Worm (Caenorhabditis elegans) whole organism, late embryonic: Measurements from ENCODE around the gene B0496.11.

ENCODE experiments used
- C08G9.2 ChIP-seq: sonication (generic microtip); optimal IDR thresholded peaks from 2 replicates; lab custom pipeline; 2016; ENCODE audit warnings: mild to moderate bottlenecking, missing genetic modification characterization, moderate library complexity, missing compliant biosample characterization
- Y22D7AL.16 ChIP-seq: sonication (generic microtip); optimal IDR thresholded peaks from 2 replicates; lab custom pipeline; 2016; ENCODE audit warnings: missing genetic modification characterization, missing compliant biosample characterization
- ahr-1 ChIP-seq: sonication (generic microtip); optimal IDR thresholded peaks from 2 replicates; lab custom pipeline; 2016; ENCODE audit warnings: missing genetic modification characterization, missing compliant biosample characterization
- ceh-19 ChIP-seq: fragments of 200-800 bp; sonication (Bioruptor generic); optimal IDR thresholded peaks from 2 replicates; lab custom pipeline; 2018; ENCODE audit warnings: mild to moderate bottlenecking, missing genetic modification characterization, missing compliant biosample characterization
- ceh-2 ChIP-seq: sonication (generic microtip); optimal IDR thresholded peaks from 2 replicates; lab custom pipeline; 2016; ENCODE audit warnings: missing genotype, missing genetic modification characterization, missing compliant biosample characterization
- ceh-22 ChIP-seq: sonication (generic microtip); optimal IDR thresholded peaks from 2 replicates; lab custom pipeline; 2017; ENCODE audit warnings: missing biosample characterization, missing genetic modification characterization
- ceh-24 ChIP-seq: sonication (generic microtip); optimal IDR thresholded peaks from 2 replicates; lab custom pipeline; 2016; ENCODE audit warnings: mild to moderate bottlenecking, missing genetic modification characterization, missing compliant biosample characterization
- ceh-34 ChIP-seq: sonication (generic microtip); optimal IDR thresholded peaks from 2 replicates; lab custom pipeline; 2016; ENCODE audit warnings: mild to moderate bottlenecking, missing genetic modification characterization, missing compliant biosample characterization
- ceh-45 ChIP-seq: fragments of 200-800 bp; sonication (Bioruptor generic); IDR thresholded peaks from 2 replicates; pipeline ENCODE4 v1.3.6; 2022; ENCODE audit warnings: missing genetic modification reagents, missing genetic modification characterization, missing compliant biosample characterization
- ceh-6 ChIP-seq: fragments of 200-800 bp; sonication (Bioruptor generic); optimal IDR thresholded peaks from 2 replicates; lab custom pipeline; 2018; ENCODE audit warnings: mild to moderate bottlenecking, missing genetic modification characterization, missing compliant biosample characterization
- ceh-9 ChIP-seq: sonication (generic microtip); optimal IDR thresholded peaks from 2 replicates; lab custom pipeline; 2016; ENCODE audit warnings: mild to moderate bottlenecking, missing genetic modification characterization, inconsistent platforms, missing compliant biosample characterization
- dmd-4 ChIP-seq: sonication (generic microtip); optimal IDR thresholded peaks from 2 replicates; lab custom pipeline; 2016; ENCODE audit warnings: borderline replicate concordance, missing genetic modification characterization, missing compliant biosample characterization
- dve-1 ChIP-seq: sonication (generic microtip); optimal IDR thresholded peaks from 2 replicates; lab custom pipeline; 2017; ENCODE audit warnings: antibody characterized with exemption, mild to moderate bottlenecking, missing genetic modification characterization, missing compliant biosample characterization
- elt-2 ChIP-seq: sonication (generic microtip); optimal IDR thresholded peaks from 2 replicates; lab custom pipeline; 2016; ENCODE audit warnings: missing genetic modification reagents, missing genetic modification characterization, missing compliant biosample characterization
- fax-1 ChIP-seq: sonication (generic microtip); optimal IDR thresholded peaks from 2 replicates; lab custom pipeline; 2016; ENCODE audit warnings: missing genotype, missing genetic modification characterization, missing compliant biosample characterization
- fkh-10 ChIP-seq: fragments of 150-350 bp; optimal IDR thresholded peaks from 2 replicates; lab custom pipeline; 2014; ENCODE audit warnings: missing biosample characterization, missing genetic modification reagents, missing genetic modification characterization
- fkh-6 ChIP-seq: sonication (generic microtip); optimal IDR thresholded peaks from 2 replicates; lab custom pipeline; 2016; ENCODE audit warnings: missing genetic modification characterization, missing compliant biosample characterization
- hlh-13 ChIP-seq: fragments of 200-800 bp; sonication (Bioruptor generic); optimal IDR thresholded peaks from 2 replicates; lab custom pipeline; 2018; ENCODE audit warnings: mild to moderate bottlenecking, missing genetic modification characterization, missing compliant biosample characterization
- hlh-30 ChIP-seq: sonication (generic microtip); optimal IDR thresholded peaks from 2 replicates; lab custom pipeline; 2017; ENCODE audit warnings: antibody characterized with exemption, missing genetic modification characterization, missing compliant biosample characterization; ENCODE audit not compliant: insufficient read depth
- hlh-6 ChIP-seq: sonication (generic microtip); optimal IDR thresholded peaks from 2 replicates; lab custom pipeline; 2016; ENCODE audit warnings: missing genotype, missing genetic modification characterization, missing compliant biosample characterization
- hlh-8 ChIP-seq: sonication (generic microtip); optimal IDR thresholded peaks from 2 replicates; lab custom pipeline; 2016; ENCODE audit warnings: missing genotype, missing genetic modification characterization, missing compliant biosample characterization
- lim-6 ChIP-seq: sonication (generic microtip); optimal IDR thresholded peaks from 2 replicates; lab custom pipeline; 2016; ENCODE audit warnings: missing genetic modification characterization, missing compliant biosample characterization
- lin-11 ChIP-seq: fragments of 200-800 bp; sonication (Bioruptor generic); optimal IDR thresholded peaks from 2 replicates; lab custom pipeline; 2018; ENCODE audit warnings: mild to moderate bottlenecking, missing genetic modification characterization, missing compliant biosample characterization
- madf-2 ChIP-seq: sonication (generic microtip); optimal IDR thresholded peaks from 2 replicates; lab custom pipeline; 2017; ENCODE audit warnings: missing genetic modification characterization, missing compliant biosample characterization
- pat-9 ChIP-seq: fragments of 200-800 bp; sonication (Bioruptor generic); optimal IDR thresholded peaks from 2 replicates; lab custom pipeline; 2018; ENCODE audit warnings: mild to moderate bottlenecking, missing genetic modification characterization, moderate library complexity, missing compliant biosample characterization
- pax-1 ChIP-seq: fragments of 150-350 bp; optimal IDR thresholded peaks from 2 replicates; lab custom pipeline; 2014; ENCODE audit warnings: missing biosample characterization, missing genetic modification characterization
- pros-1 ChIP-seq: fragments of 150-350 bp; optimal IDR thresholded peaks from 2 replicates; lab custom pipeline; 2014; ENCODE audit warnings: missing biosample characterization, missing genetic modification reagents, missing genetic modification characterization
- rnt-1 ChIP-seq: sonication (generic microtip); optimal IDR thresholded peaks from 2 replicates; lab custom pipeline; 2016; ENCODE audit warnings: missing genetic modification characterization, missing compliant biosample characterization
- sox-2 ChIP-seq: fragments of 200-800 bp; sonication (Bioruptor generic); IDR thresholded peaks from 2 replicates; pipeline ENCODE4 v1.3.6; 2022; ENCODE audit warnings: missing genetic modification reagents, missing genetic modification characterization, missing compliant biosample characterization
- tbx-2 ChIP-seq: sonication (generic microtip); optimal IDR thresholded peaks from 2 replicates; lab custom pipeline; 2016; ENCODE audit warnings: missing genetic modification characterization, missing compliant biosample characterization
- ttx-3 ChIP-seq: sonication (generic microtip); optimal IDR thresholded peaks from 2 replicates; lab custom pipeline; 2016; ENCODE audit warnings: missing genetic modification reagents, missing genetic modification characterization, missing compliant biosample characterization
- unc-42 ChIP-seq: sonication (generic microtip); optimal IDR thresholded peaks from 2 replicates; lab custom pipeline; 2016; ENCODE audit warnings: missing genotype, missing genetic modification characterization, missing compliant biosample characterization
- unc-86 ChIP-seq: sonication (generic microtip); optimal IDR thresholded peaks from 2 replicates; lab custom pipeline; 2016; ENCODE audit warnings: missing genetic modification characterization, missing compliant biosample characterization
- zip-5 ChIP-seq: sonication (generic microtip); optimal IDR thresholded peaks from 2 replicates; lab custom pipeline; 2016; ENCODE audit warnings: missing genetic modification characterization, missing compliant biosample characterization
- ztf-16 ChIP-seq: sonication (generic microtip); optimal IDR thresholded peaks from 2 replicates; lab custom pipeline; 2017; ENCODE audit warnings: missing genetic modification characterization, missing compliant biosample characterization

The B0496.11 gene

ce11 chrIV:7433858-7434257, at the start of gene B0496.11:
Gene B0496.11 (minus strand): TSS chrIV:7433958.
- TF ChIP-seq elt-2 (tag; lab: Kevin White, UChicago) (no peak), fkh-6 (tag; lab: Kevin White, UChicago) (no peak), fax-1 (tag; lab: Kevin White, UChicago) (no peak), pros-1 (tag; lab: Kevin White, UChicago) (no peak), lim-6 (tag; lab: Kevin White, UChicago) (no peak), hlh-8 (tag; lab: Kevin White, UChicago) (no peak), hlh-30 (no peak), unc-86 (tag; lab: Kevin White, UChicago) (no peak), Y22D7AL.16 (tag; lab: Kevin White, UChicago) (no peak), unc-42 (tag; lab: Kevin White, UChicago) (no peak), dve-1 (tag; lab: Kevin White, UChicago) (no peak), dmd-4 (tag; lab: Kevin White, UChicago) (no peak), ceh-2 (tag; lab: Kevin White, UChicago) (no peak), ceh-34 (tag; lab: Kevin White, UChicago) (no peak), ceh-19 (GFP tag; lab: Kevin White, UChicago) (no peak), ahr-1 (tag; lab: Kevin White, UChicago) (no peak), ceh-45 (GFP tag; lab: Robert Waterston, UW) (no peak)

- no peak for TF ChIP-seq ceh-45 (GFP tag; lab: Robert Waterston, UW)
- no peak for TF ChIP-seq madf-2 (tag; lab: Kevin White, UChicago)
- TF ChIP-seq hlh-6 (tag; lab: Kevin White, UChicago), result no peak
- no peak for TF ChIP-seq ceh-24 (tag; lab: Kevin White, UChicago)
- no peak for TF ChIP-seq zip-5 (tag; lab: Kevin White, UChicago)
- no peak for TF ChIP-seq fkh-6 (tag; lab: Kevin White, UChicago)
- TF ChIP-seq hlh-13 (GFP tag; lab: Kevin White, UChicago), result no peak
- no peak for TF ChIP-seq ceh-6 (GFP tag; lab: Kevin White, UChicago)
- no peak for TF ChIP-seq hlh-30
- TF ChIP-seq ceh-19 (GFP tag; lab: Kevin White, UChicago), result no peak
- no peak for TF ChIP-seq fkh-10 (GFP tag; lab: Kevin White, UChicago)
- no peak for TF ChIP-seq ttx-3
- no peak for TF ChIP-seq ztf-16 (tag; lab: Kevin White, UChicago)
- TF ChIP-seq sox-2 (GFP tag; lab: Robert Waterston, UW), result no peak
- TF ChIP-seq rnt-1 (tag; lab: Kevin White, UChicago), result no peak
- no peak for TF ChIP-seq pat-9 (tag; lab: Kevin White, UChicago)
Measured at ce11 chrIV:7478134-7478533, 44.4 kb upstream of the B0496.11 start, which contains the start of gene rod-1. Gene rod-1 (plus strand): TSS chrIV:7478452.

- TF ChIP-seq fax-1 (tag; lab: Kevin White, UChicago) (no peak), pax-1 (tag; lab: Kevin White, UChicago) (no peak), tbx-2 (tag; lab: Kevin White, UChicago) (no peak), lin-11 (tag; lab: Kevin White, UChicago) (no peak), ceh-22 (tag; lab: Kevin White, UChicago) (no peak), C08G9.2 (tag; lab: Kevin White, UChicago) (no peak)
Measured at ce11 chrIV:7477697-7478096, 43.9 kb upstream of the B0496.11 start.

ce11 chrIV:7477197-7477596, 43.4 kb upstream of the B0496.11 start, which contains the start of gene pycr-4:
Gene pycr-4 (minus strand): TSS chrIV:7477297.
- no peak for TF ChIP-seq ceh-9 (tag; lab: Kevin White, UChicago)
- TF ChIP-seq dmd-4 (tag; lab: Kevin White, UChicago), result no peak
- TF ChIP-seq elt-2 (tag; lab: Kevin White, UChicago), result no peak
- no peak for TF ChIP-seq fax-1 (tag; lab: Kevin White, UChicago)
- no peak for TF ChIP-seq ceh-22 (tag; lab: Kevin White, UChicago)
- no peak for TF ChIP-seq Y22D7AL.16 (tag; lab: Kevin White, UChicago)
- no peak for TF ChIP-seq tbx-2 (tag; lab: Kevin White, UChicago)
- no peak for TF ChIP-seq ceh-24 (tag; lab: Kevin White, UChicago)
- no peak for TF ChIP-seq ceh-19 (GFP tag; lab: Kevin White, UChicago)
